Worm (Caenorhabditis elegans) whole organism, mixed stage, embryonic: Measurements from ENCODE around the gene C54D10.3.

ENCODE experiments used
- bed-3 ChIP-seq: fragments of 200-800 bp; sonication (Bioruptor generic); optimal IDR thresholded peaks from 3 replicates; lab custom pipeline; 2018; ENCODE audit warnings: mild to moderate bottlenecking, missing genetic modification characterization, moderate library complexity, missing compliant biosample characterization
- blmp-1 ChIP-seq: fragments of 150-350 bp; optimal IDR thresholded peaks from 2 replicates; lab custom pipeline; 2014; ENCODE audit warnings: missing biosample characterization, missing genetic modification characterization
- ceh-39 ChIP-seq: fragments of 150-350 bp; optimal IDR thresholded peaks from 2 replicates; lab custom pipeline; 2014; ENCODE audit warnings: missing biosample characterization, missing genetic modification characterization
- ceh-43 ChIP-seq: fragments of 200-800 bp; sonication (Bioruptor generic); optimal IDR thresholded peaks from 2 replicates; lab custom pipeline; 2018; ENCODE audit warnings: mild to moderate bottlenecking, missing genetic modification characterization, moderate library complexity, missing compliant biosample characterization
- ceh-83 ChIP-seq: fragments of 200-800 bp; sonication (Bioruptor generic); optimal IDR thresholded peaks from 2 replicates; lab custom pipeline; 2018; ENCODE audit warnings: mild to moderate bottlenecking, missing genetic modification characterization, missing compliant biosample characterization
- ces-1 ChIP-seq: fragments of 150-350 bp; optimal IDR thresholded peaks from 2 replicates; lab custom pipeline; 2014; ENCODE audit warnings: missing biosample characterization, missing genetic modification reagents, missing genetic modification characterization
- cnd-1 ChIP-seq: fragments of 200-800 bp; sonication (Bioruptor generic); optimal IDR thresholded peaks from 2 replicates; lab custom pipeline; 2018; ENCODE audit warnings: mild to moderate bottlenecking, missing genetic modification characterization, missing compliant biosample characterization
- drap-1 ChIP-seq: fragments of 200-800 bp; sonication (Bioruptor generic); optimal IDR thresholded peaks from 3 replicates; lab custom pipeline; 2018; ENCODE audit warnings: mild to moderate bottlenecking, missing genetic modification characterization, missing compliant biosample characterization
- elt-1 ChIP-seq: sonication (generic microtip); optimal IDR thresholded peaks from 2 replicates; lab custom pipeline; 2017; ENCODE audit warnings: missing genetic modification characterization, mild to moderate bottlenecking, missing compliant biosample characterization, antibody characterized with exemption, moderate library complexity, borderline replicate concordance; ENCODE audit not compliant: insufficient read depth
- flh-1 ChIP-seq: fragments of 200-800 bp; sonication (Bioruptor generic); optimal IDR thresholded peaks from 2 replicates; lab custom pipeline; 2018; ENCODE audit warnings: mild to moderate bottlenecking, missing genetic modification characterization, moderate library complexity, missing compliant biosample characterization
- ham-2 ChIP-seq: fragments of 200-800 bp; sonication (Bioruptor generic); optimal IDR thresholded peaks from 2 replicates; lab custom pipeline; 2018; ENCODE audit warnings: mild to moderate bottlenecking, missing genetic modification characterization, missing compliant biosample characterization
- hlh-1 ChIP-seq: fragments of 150-350 bp; optimal IDR thresholded peaks from 2 replicates; lab custom pipeline; 2014; ENCODE audit warnings: missing biosample characterization, missing genetic modification reagents, missing genetic modification characterization
- lin-13 ChIP-seq: fragments of 150-350 bp; optimal IDR thresholded peaks from 2 replicates; lab custom pipeline; 2014; ENCODE audit warnings: missing biosample characterization, missing genetic modification characterization
- lin-32 ChIP-seq: fragments of 200-800 bp; sonication (Bioruptor generic); optimal IDR thresholded peaks from 2 replicates; lab custom pipeline; 2018; ENCODE audit warnings: mild to moderate bottlenecking, missing genetic modification characterization, missing compliant biosample characterization
- lsy-2 ChIP-seq: fragments of 150-350 bp; optimal IDR thresholded peaks from 2 replicates; lab custom pipeline; 2014; ENCODE audit warnings: missing biosample characterization, missing genetic modification characterization
- mab-5 ChIP-seq: fragments of 150-350 bp; optimal IDR thresholded peaks from 2 replicates; lab custom pipeline; 2014; ENCODE audit warnings: missing biosample characterization, missing genetic modification characterization
- mep-1 ChIP-seq: fragments of 150-350 bp; optimal IDR thresholded peaks from 2 replicates; lab custom pipeline; 2017; ENCODE audit warnings: missing biosample characterization, missing genetic modification reagents, missing genetic modification characterization, inconsistent platforms
- mls-2 ChIP-seq: sonication (generic microtip); optimal IDR thresholded peaks from 2 replicates; lab custom pipeline; 2016; ENCODE audit warnings: mild to moderate bottlenecking, missing genetic modification characterization, moderate library complexity, missing compliant biosample characterization
- nhr-12 ChIP-seq: fragments of 150-350 bp; optimal IDR thresholded peaks from 2 replicates; lab custom pipeline; 2014; ENCODE audit warnings: missing biosample characterization, missing genetic modification characterization
- nhr-2 ChIP-seq: fragments of 150-350 bp; optimal IDR thresholded peaks from 2 replicates; lab custom pipeline; 2014; ENCODE audit warnings: missing biosample characterization, missing genetic modification characterization
- nhr-237 ChIP-seq: fragments of 150-350 bp; optimal IDR thresholded peaks from 2 replicates; lab custom pipeline; 2014; ENCODE audit warnings: missing biosample characterization, missing genetic modification characterization
- nhr-28 ChIP-seq: fragments of 150-350 bp; optimal IDR thresholded peaks from 2 replicates; lab custom pipeline; 2014; ENCODE audit warnings: missing biosample characterization, missing genetic modification characterization
- nhr-76 ChIP-seq: sonication (generic microtip); optimal IDR thresholded peaks from 2 replicates; lab custom pipeline; 2017; ENCODE audit warnings: missing biosample characterization, missing genetic modification characterization
- pha-4 ChIP-seq: fragments of 150-350 bp; optimal IDR thresholded peaks from 2 replicates; lab custom pipeline; 2018; ENCODE audit warnings: missing biosample characterization, missing genetic modification reagents, missing genetic modification characterization
- sem-2 ChIP-seq: fragments of 200-800 bp; sonication (Bioruptor generic); optimal IDR thresholded peaks from 2 replicates; lab custom pipeline; 2018; ENCODE audit warnings: mild to moderate bottlenecking, missing genetic modification characterization, missing compliant biosample characterization
- sptf-1 ChIP-seq: sonication (generic microtip); optimal IDR thresholded peaks from 2 replicates; lab custom pipeline; 2017; ENCODE audit warnings: mild to moderate bottlenecking, missing genetic modification characterization, moderate library complexity, missing compliant biosample characterization
- tbx-8 ChIP-seq: fragments of 200-800 bp; sonication (Bioruptor generic); optimal IDR thresholded peaks from 2 replicates; lab custom pipeline; 2018; ENCODE audit warnings: mild to moderate bottlenecking, missing genetic modification characterization, moderate library complexity, missing compliant biosample characterization
- unc-120 ChIP-seq: sonication (generic microtip); optimal IDR thresholded peaks from 2 replicates; lab custom pipeline; 2017; ENCODE audit warnings: missing genetic modification characterization, missing compliant biosample characterization; ENCODE audit not compliant: poor library complexity, severe bottlenecking
- unc-39 ChIP-seq: fragments of 150-350 bp; optimal IDR thresholded peaks from 2 replicates; lab custom pipeline; 2014; ENCODE audit warnings: missing biosample characterization, missing genetic modification characterization
- unc-62 ChIP-seq: fragments of 150-350 bp; optimal IDR thresholded peaks from 2 replicates; lab custom pipeline; 2014; ENCODE audit warnings: missing biosample characterization, missing genetic modification reagents, missing genetic modification characterization
- zip-8 ChIP-seq: fragments of 150-350 bp; optimal IDR thresholded peaks from 2 replicates; lab custom pipeline; 2014; ENCODE audit warnings: missing biosample characterization, missing genetic modification characterization
- ztf-11 ChIP-seq: fragments of 150-350 bp; optimal IDR thresholded peaks from 2 replicates; lab custom pipeline; 2014; ENCODE audit warnings: missing biosample characterization, missing genetic modification characterization

C54D10.3 gene

ce11 chrV:12417277-12417676, 1.1 kb upstream of the C54D10.3 start, which contains the start of gene cdr-3:
cdr-3 (minus strand) TSS chrV:12417377.
- TF ChIP-seq nhr-76 (tag; lab: Kevin White, UChicago), result no peak
- no peak for TF ChIP-seq lin-13
- TF ChIP-seq lin-32 (GFP tag; lab: Kevin White, UChicago), result no peak
- TF ChIP-seq lsy-2, result no peak
- TF ChIP-seq mls-2 (tag; lab: Kevin White, UChicago), result no peak

ce11 chrV:12420843-12421242, 2.5 kb downstream of the C54D10.3 start, which contains the start of gene C54D10.4:
C54D10.4 (minus strand) TSS chrV:12420943.
- no peak for TF ChIP-seq zip-8 (tag; lab: Kevin White, UChicago)
- TF ChIP-seq nhr-237 (tag; lab: Kevin White, UChicago), result no peak
- TF ChIP-seq tbx-8, result no peak
- no peak for TF ChIP-seq nhr-76 (tag; lab: Kevin White, UChicago)
- no peak for TF ChIP-seq sptf-1
- TF ChIP-seq lin-13, result no peak
- TF ChIP-seq nhr-2, result no peak
- no peak for TF ChIP-seq mab-5 (tag; lab: Kevin White, UChicago)
- no peak for TF ChIP-seq unc-39 (tag; lab: Kevin White, UChicago)
- TF ChIP-seq mep-1, result no peak
- no peak for TF ChIP-seq ztf-11 (tag; lab: Kevin White, UChicago)
- no peak for TF ChIP-seq pha-4 (tag; lab: Kevin White, UChicago)
- no peak for TF ChIP-seq nhr-28 (tag; lab: Kevin White, UChicago)

- no peak for TF ChIP-seq unc-62 (GFP tag; lab: Kevin White, UChicago)
- TF ChIP-seq ces-1 (GFP tag; lab: Kevin White, UChicago), result peak; percentile 74
Measured at ce11 chrV:12421360-12421759, 3.0 kb downstream of the C54D10.3 start.

ce11 chrV:12427826-12428225, 9.4 kb downstream of the C54D10.3 start:
- TF ChIP-seq ham-2, result no peak
- no peak for TF ChIP-seq flh-1 (GFP tag; lab: Kevin White, UChicago)
- TF ChIP-seq unc-120 (tag; lab: Kevin White, UChicago), result no peak
- no peak for TF ChIP-seq cnd-1 (tag; lab: Kevin White, UChicago)
- TF ChIP-seq sptf-1, result no peak
- no peak for TF ChIP-seq ceh-39 (tag; lab: Kevin White, UChicago)
- no peak for TF ChIP-seq pha-4 (tag; lab: Kevin White, UChicago)
- TF ChIP-seq mls-2 (tag; lab: Kevin White, UChicago), result no peak
- no peak for TF ChIP-seq lsy-2
- TF ChIP-seq tbx-8, result no peak
- TF ChIP-seq elt-1 (tag; lab: Kevin White, UChicago), result no peak
- no peak for TF ChIP-seq mab-5 (tag; lab: Kevin White, UChicago)
- no peak for TF ChIP-seq hlh-1 (tag; lab: Kevin White, UChicago)
- TF ChIP-seq blmp-1 (tag; lab: Kevin White, UChicago), result no peak
- no peak for TF ChIP-seq lin-13
- TF ChIP-seq sem-2 (GFP tag; lab: Kevin White, UChicago), result no peak
- no peak for TF ChIP-seq unc-39 (tag; lab: Kevin White, UChicago)

ce11 chrV:12429039-12429438, 10.6 kb downstream of the C54D10.3 start, which contains the start of gene C54D10.5:
C54D10.5 (plus strand) TSS chrV:12429339.
- TF ChIP-seq nhr-237 (tag; lab: Kevin White, UChicago) (no peak), unc-39 (tag; lab: Kevin White, UChicago) (no peak), ceh-43 (no peak), unc-120 (tag; lab: Kevin White, UChicago) (no peak), pha-4 (tag; lab: Kevin White, UChicago) (no peak), ham-2 (no peak), sem-2 (GFP tag; lab: Kevin White, UChicago) (no peak), ceh-83 (GFP tag; lab: Kevin White, UChicago) (no peak), mep-1 (no peak), sptf-1 (no peak), nhr-12 (no peak), drap-1 (GFP tag; lab: Kevin White, UChicago) (no peak), bed-3 (GFP tag; lab: Kevin White, UChicago) (no peak), nhr-76 (tag; lab: Kevin White, UChicago) (no peak), flh-1 (GFP tag; lab: Kevin White, UChicago) (no peak), lsy-2 (no peak)
